Worm (Caenorhabditis elegans) whole organism, midembryonic: ENCODE data around the gene T07D4.2.

Source experiments
- T22C8.4 ChIP-seq: fragments of 200-800 bp; sonication (Bioruptor generic); IDR thresholded peaks from 2 replicates; pipeline ENCODE4 v1.3.6; 2022; ENCODE audit warnings: missing genetic modification characterization, missing compliant biosample characterization
- cog-1 ChIP-seq: sonication (generic microtip); optimal IDR thresholded peaks from 2 replicates; lab custom pipeline; 2016; ENCODE audit warnings: missing genetic modification characterization, missing compliant biosample characterization
- flt-1 ChIP-seq: fragments of 200-800 bp; sonication (Bioruptor generic); IDR thresholded peaks from 2 replicates; pipeline ENCODE4 v1.3.6; 2022; ENCODE audit warnings: missing genetic modification characterization, missing compliant biosample characterization
- klf-2 ChIP-seq: fragments of 200-800 bp; sonication (Bioruptor generic); conservative IDR thresholded peaks from 2 replicates; pipeline ENCODE4 v1.3.6; 2022; ENCODE audit warnings: missing genetic modification reagents, missing genetic modification characterization, missing compliant biosample characterization
- med-1 ChIP-seq: sonication (generic microtip); optimal IDR thresholded peaks from 2 replicates; lab custom pipeline; 2017; ENCODE audit warnings: missing genetic modification characterization, mild to moderate bottlenecking, missing compliant biosample characterization, antibody characterized with exemption, missing genetic modification reagents; ENCODE audit not compliant: insufficient read depth
- ref-1 ChIP-seq: fragments of 200-800 bp; sonication (Bioruptor generic); conservative IDR thresholded peaks from 2 replicates; pipeline ENCODE4 v1.3.6; 2022; ENCODE audit warnings: missing genetic modification reagents, missing genetic modification characterization, missing compliant biosample characterization
- tab-1 ChIP-seq: fragments of 200-800 bp; sonication (Bioruptor generic); IDR thresholded peaks from 2 replicates; pipeline ENCODE4 v1.3.6; 2022; ENCODE audit warnings: missing genetic modification characterization, missing compliant biosample characterization
- ztf-23 ChIP-seq: fragments of 200-800 bp; sonication (Bioruptor generic); IDR thresholded peaks from 2 replicates; pipeline ENCODE4 v1.3.6; 2022; ENCODE audit warnings: missing genetic modification reagents, missing genetic modification characterization, missing compliant biosample characterization
- ztf-29 ChIP-seq: fragments of 200-800 bp; sonication (Bioruptor generic); IDR thresholded peaks from 2 replicates; pipeline ENCODE4 v1.3.6; 2022; ENCODE audit warnings: missing genetic modification reagents, missing genetic modification characterization, missing compliant biosample characterization

Gene T07D4.2

DNA sequence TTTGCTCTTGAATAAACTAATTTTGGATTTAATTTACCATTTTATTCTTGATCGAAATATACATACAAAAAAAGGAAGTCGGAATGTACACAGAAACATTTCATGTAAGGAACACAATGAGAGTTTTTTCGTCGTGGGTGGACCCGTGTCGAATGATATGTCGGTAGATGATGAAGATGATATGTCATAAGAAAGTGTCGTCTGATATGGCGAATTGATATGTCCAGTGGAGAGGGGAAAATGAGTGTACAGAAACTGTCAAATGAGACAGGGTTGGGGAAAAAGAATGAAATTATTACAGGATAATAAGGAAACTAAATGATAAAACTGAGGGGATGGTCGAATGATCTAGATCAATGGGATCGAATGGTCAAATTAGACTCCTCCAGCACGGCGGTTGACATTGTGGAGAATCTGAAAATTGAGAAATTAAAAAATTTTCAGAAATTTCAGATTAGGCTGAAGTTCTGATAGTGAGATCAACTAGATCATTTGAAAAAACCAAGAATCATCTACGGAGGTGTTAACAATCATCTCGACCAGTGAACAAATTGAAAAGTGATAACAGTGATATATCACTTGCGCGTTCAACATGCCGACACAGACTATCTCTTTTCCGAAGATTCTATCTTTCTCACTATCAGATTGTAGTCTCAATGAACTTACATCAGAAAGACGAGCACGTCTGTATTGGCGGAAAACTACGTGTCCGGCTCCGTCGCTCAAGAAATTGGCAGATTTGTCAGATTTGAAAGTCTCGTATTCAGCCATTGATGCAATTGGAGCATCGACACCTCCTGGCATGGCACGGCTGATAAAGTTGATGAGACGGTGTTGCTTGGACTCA is 53.4 kb downstream of the T07D4.2 start:
- TF ChIP-seq ztf-23 (GFP tag; lab: Robert Waterston, UW) (no peak), ref-1 (GFP tag; lab: Robert Waterston, UW) (no peak), cog-1 (tag; lab: Kevin White, UChicago) (no peak), med-1 (GFP tag; lab: Kevin White, UChicago) (no peak), ztf-29 (GFP tag; lab: Robert Waterston, UW) (no peak), T22C8.4 (no peak), flt-1 (GFP tag; lab: Robert Waterston, UW) (no peak), klf-2 (GFP tag; lab: Robert Waterston, UW) (no peak), tab-1 (GFP tag; lab: Robert Waterston, UW) (no peak)
